Fruit fly (Drosophila melanogaster): Measurements from ENCODE around the gene CG42249.

- no peak for TF ChIP-seq Lpt (GFP tag; optimal IDR thresholded peaks at IDR 0.05)
- no peak for TF ChIP-seq CG7368 (GFP tag; optimal IDR thresholded peaks at IDR 0.05)
These were observed 36.6 kb upstream of the CG42249 start, which contains the start of gene CG1545 for dm6 chrX:11059519-11059918.
